Worm (Caenorhabditis elegans) whole organism, mixed stage, embryonic: ENCODE results near the gene F45G2.7.
A peak's percentile ranks its signal among the peaks of the same experiment; 100 is the strongest.

Experiments used
- M03D4.4 ChIP-seq: sonication (generic microtip); optimal IDR thresholded peaks from 2 replicates; lab custom pipeline; 2017; ENCODE audit warnings: mild to moderate bottlenecking, missing genetic modification characterization, missing compliant biosample characterization
- bed-3 ChIP-seq: fragments of 200-800 bp; sonication (Bioruptor generic); optimal IDR thresholded peaks from 3 replicates; lab custom pipeline; 2018; ENCODE audit warnings: mild to moderate bottlenecking, missing genetic modification characterization, moderate library complexity, missing compliant biosample characterization
- blmp-1 ChIP-seq: fragments of 150-350 bp; optimal IDR thresholded peaks from 2 replicates; lab custom pipeline; 2014; ENCODE audit warnings: missing biosample characterization, missing genetic modification characterization
- ceh-39 ChIP-seq: fragments of 150-350 bp; optimal IDR thresholded peaks from 2 replicates; lab custom pipeline; 2014; ENCODE audit warnings: missing biosample characterization, missing genetic modification characterization
- ceh-43 ChIP-seq: fragments of 200-800 bp; sonication (Bioruptor generic); optimal IDR thresholded peaks from 2 replicates; lab custom pipeline; 2018; ENCODE audit warnings: mild to moderate bottlenecking, missing genetic modification characterization, moderate library complexity, missing compliant biosample characterization
- ceh-83 ChIP-seq: fragments of 200-800 bp; sonication (Bioruptor generic); optimal IDR thresholded peaks from 2 replicates; lab custom pipeline; 2018; ENCODE audit warnings: mild to moderate bottlenecking, missing genetic modification characterization, missing compliant biosample characterization
- ces-1 ChIP-seq: fragments of 150-350 bp; optimal IDR thresholded peaks from 2 replicates; lab custom pipeline; 2014; ENCODE audit warnings: missing biosample characterization, missing genetic modification reagents, missing genetic modification characterization
- cnd-1 ChIP-seq: fragments of 200-800 bp; sonication (Bioruptor generic); optimal IDR thresholded peaks from 2 replicates; lab custom pipeline; 2018; ENCODE audit warnings: mild to moderate bottlenecking, missing genetic modification characterization, missing compliant biosample characterization
- drap-1 ChIP-seq: fragments of 200-800 bp; sonication (Bioruptor generic); optimal IDR thresholded peaks from 3 replicates; lab custom pipeline; 2018; ENCODE audit warnings: mild to moderate bottlenecking, missing genetic modification characterization, missing compliant biosample characterization
- elt-1 ChIP-seq: sonication (generic microtip); optimal IDR thresholded peaks from 2 replicates; lab custom pipeline; 2017; ENCODE audit warnings: missing genetic modification characterization, mild to moderate bottlenecking, missing compliant biosample characterization, antibody characterized with exemption, moderate library complexity, borderline replicate concordance; ENCODE audit not compliant: insufficient read depth
- elt-3 ChIP-seq: fragments of 150-350 bp; optimal IDR thresholded peaks from 2 replicates; lab custom pipeline; 2014; ENCODE audit warnings: missing biosample characterization, missing genetic modification characterization
- flh-1 ChIP-seq: fragments of 200-800 bp; sonication (Bioruptor generic); optimal IDR thresholded peaks from 2 replicates; lab custom pipeline; 2018; ENCODE audit warnings: mild to moderate bottlenecking, missing genetic modification characterization, moderate library complexity, missing compliant biosample characterization
- ham-2 ChIP-seq: fragments of 200-800 bp; sonication (Bioruptor generic); optimal IDR thresholded peaks from 2 replicates; lab custom pipeline; 2018; ENCODE audit warnings: mild to moderate bottlenecking, missing genetic modification characterization, missing compliant biosample characterization
- hlh-1 ChIP-seq: fragments of 150-350 bp; optimal IDR thresholded peaks from 2 replicates; lab custom pipeline; 2014; ENCODE audit warnings: missing biosample characterization, missing genetic modification reagents, missing genetic modification characterization
- lin-13 ChIP-seq: fragments of 150-350 bp; optimal IDR thresholded peaks from 2 replicates; lab custom pipeline; 2014; ENCODE audit warnings: missing biosample characterization, missing genetic modification characterization
- lin-32 ChIP-seq: fragments of 200-800 bp; sonication (Bioruptor generic); optimal IDR thresholded peaks from 2 replicates; lab custom pipeline; 2018; ENCODE audit warnings: mild to moderate bottlenecking, missing genetic modification characterization, missing compliant biosample characterization
- lsy-2 ChIP-seq: fragments of 150-350 bp; optimal IDR thresholded peaks from 2 replicates; lab custom pipeline; 2014; ENCODE audit warnings: missing biosample characterization, missing genetic modification characterization
- mab-5 ChIP-seq: fragments of 150-350 bp; optimal IDR thresholded peaks from 2 replicates; lab custom pipeline; 2014; ENCODE audit warnings: missing biosample characterization, missing genetic modification characterization
- mep-1 ChIP-seq: fragments of 150-350 bp; optimal IDR thresholded peaks from 2 replicates; lab custom pipeline; 2017; ENCODE audit warnings: missing biosample characterization, missing genetic modification reagents, missing genetic modification characterization, inconsistent platforms
- mls-2 ChIP-seq: sonication (generic microtip); optimal IDR thresholded peaks from 2 replicates; lab custom pipeline; 2016; ENCODE audit warnings: mild to moderate bottlenecking, missing genetic modification characterization, moderate library complexity, missing compliant biosample characterization
- nhr-12 ChIP-seq: fragments of 150-350 bp; optimal IDR thresholded peaks from 2 replicates; lab custom pipeline; 2014; ENCODE audit warnings: missing biosample characterization, missing genetic modification characterization
- nhr-2 ChIP-seq: fragments of 150-350 bp; optimal IDR thresholded peaks from 2 replicates; lab custom pipeline; 2014; ENCODE audit warnings: missing biosample characterization, missing genetic modification characterization
- nhr-237 ChIP-seq: fragments of 150-350 bp; optimal IDR thresholded peaks from 2 replicates; lab custom pipeline; 2014; ENCODE audit warnings: missing biosample characterization, missing genetic modification characterization
- nhr-28 ChIP-seq: fragments of 150-350 bp; optimal IDR thresholded peaks from 2 replicates; lab custom pipeline; 2014; ENCODE audit warnings: missing biosample characterization, missing genetic modification characterization
- nhr-76 ChIP-seq: sonication (generic microtip); optimal IDR thresholded peaks from 2 replicates; lab custom pipeline; 2017; ENCODE audit warnings: missing biosample characterization, missing genetic modification characterization
- pha-4 ChIP-seq: fragments of 150-350 bp; optimal IDR thresholded peaks from 2 replicates; lab custom pipeline; 2018; ENCODE audit warnings: missing biosample characterization, missing genetic modification reagents, missing genetic modification characterization
- sem-2 ChIP-seq: fragments of 200-800 bp; sonication (Bioruptor generic); optimal IDR thresholded peaks from 2 replicates; lab custom pipeline; 2018; ENCODE audit warnings: mild to moderate bottlenecking, missing genetic modification characterization, missing compliant biosample characterization
- snpc-4 ChIP-seq: fragments of 150-350 bp; optimal IDR thresholded peaks from 2 replicates; lab custom pipeline; 2014; ENCODE audit warnings: missing biosample characterization, missing genetic modification characterization
- sptf-1 ChIP-seq: sonication (generic microtip); optimal IDR thresholded peaks from 2 replicates; lab custom pipeline; 2017; ENCODE audit warnings: mild to moderate bottlenecking, missing genetic modification characterization, moderate library complexity, missing compliant biosample characterization
- tbx-8 ChIP-seq: fragments of 200-800 bp; sonication (Bioruptor generic); optimal IDR thresholded peaks from 2 replicates; lab custom pipeline; 2018; ENCODE audit warnings: mild to moderate bottlenecking, missing genetic modification characterization, moderate library complexity, missing compliant biosample characterization
- unc-120 ChIP-seq: sonication (generic microtip); optimal IDR thresholded peaks from 2 replicates; lab custom pipeline; 2017; ENCODE audit warnings: missing genetic modification characterization, missing compliant biosample characterization; ENCODE audit not compliant: poor library complexity, severe bottlenecking
- unc-39 ChIP-seq: fragments of 150-350 bp; optimal IDR thresholded peaks from 2 replicates; lab custom pipeline; 2014; ENCODE audit warnings: missing biosample characterization, missing genetic modification characterization
- unc-62 ChIP-seq: fragments of 150-350 bp; optimal IDR thresholded peaks from 2 replicates; lab custom pipeline; 2014; ENCODE audit warnings: missing biosample characterization, missing genetic modification reagents, missing genetic modification characterization
- zip-8 ChIP-seq: fragments of 150-350 bp; optimal IDR thresholded peaks from 2 replicates; lab custom pipeline; 2014; ENCODE audit warnings: missing biosample characterization, missing genetic modification characterization
- ztf-11 ChIP-seq: fragments of 150-350 bp; optimal IDR thresholded peaks from 2 replicates; lab custom pipeline; 2014; ENCODE audit warnings: missing biosample characterization, missing genetic modification characterization

F45G2.7 gene

DNA sequence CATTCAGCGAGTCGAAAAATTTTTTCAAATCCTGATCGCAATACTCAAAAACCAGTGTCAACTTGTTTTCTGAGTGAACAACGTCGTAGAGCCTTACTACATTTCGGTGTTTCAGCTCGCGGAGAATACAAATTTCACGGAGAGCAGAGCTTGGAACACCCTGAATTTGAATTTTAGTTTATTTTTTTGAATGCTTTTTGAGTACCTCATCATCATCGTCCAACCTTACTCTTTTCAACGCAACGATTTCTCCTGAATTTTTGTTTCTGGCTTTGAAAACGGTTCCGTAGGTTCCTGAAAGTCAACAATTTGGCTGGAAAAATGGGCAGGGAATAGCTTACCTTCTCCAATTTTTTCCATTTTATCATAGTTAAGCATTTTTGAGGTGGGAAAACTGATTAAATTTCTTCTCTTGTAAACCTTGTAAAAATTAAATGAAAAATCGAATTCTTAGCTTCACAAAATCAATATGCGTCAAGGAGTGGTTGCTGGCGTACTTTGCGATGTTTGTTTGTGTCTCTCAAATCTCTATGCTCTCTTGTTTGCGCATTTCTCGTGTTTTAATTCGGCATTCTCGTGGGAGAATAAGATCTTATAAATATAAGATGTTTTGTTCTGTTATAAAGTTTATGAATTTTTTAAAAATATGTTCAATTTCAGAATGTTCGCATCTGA is 31.8 kb upstream of the F45G2.7 start, which contains the start of gene cdk-5:
cdk-5 (minus strand) TSS at position 425 of the 675 bp plus-strand sequence.
- TF ChIP-seq ham-2 (GFP tag; lab: Kevin White, UChicago) = no peak
- TF ChIP-seq ceh-39 = peak; percentile 61
- TF ChIP-seq lin-13 (tag; lab: Kevin White, UChicago) = peak; percentile 72
- TF ChIP-seq unc-62 (GFP tag; lab: Kevin White, UChicago) = peak; percentile 20
- no peak for TF ChIP-seq flh-1 (GFP tag; lab: Kevin White, UChicago)
- peak; percentile 8 for TF ChIP-seq hlh-1 (tag; lab: Kevin White, UChicago)
- no peak for TF ChIP-seq unc-120 (tag; lab: Kevin White, UChicago)
- no peak for TF ChIP-seq elt-3 (tag; lab: Kevin White, UChicago)
- TF ChIP-seq mls-2 (tag; lab: Kevin White, UChicago) = no peak
- no peak for TF ChIP-seq blmp-1
- no peak for TF ChIP-seq elt-1 (tag; lab: Kevin White, UChicago)
- no peak for TF ChIP-seq nhr-12 (tag; lab: Kevin White, UChicago)
- peak; percentile 76 for TF ChIP-seq nhr-237
- no peak for TF ChIP-seq lin-32 (GFP tag; lab: Kevin White, UChicago)
- peak; percentile 97 for TF ChIP-seq ces-1
- TF ChIP-seq sptf-1 (tag; lab: Kevin White, UChicago) = peak; percentile 39
- peak; percentile 86 for TF ChIP-seq lsy-2 (tag; lab: Kevin White, UChicago)
- TF ChIP-seq nhr-2 (tag; lab: Kevin White, UChicago) = peak; percentile 38
- TF ChIP-seq mep-1 = peak; percentile 76
- TF ChIP-seq pha-4 (tag; lab: Kevin White, UChicago) = peak; percentile 95
- peak; percentile 1 for TF ChIP-seq drap-1
- no peak for TF ChIP-seq bed-3 (GFP tag; lab: Kevin White, UChicago)
- TF ChIP-seq, all 35 proteins: peak for 12

DNA sequence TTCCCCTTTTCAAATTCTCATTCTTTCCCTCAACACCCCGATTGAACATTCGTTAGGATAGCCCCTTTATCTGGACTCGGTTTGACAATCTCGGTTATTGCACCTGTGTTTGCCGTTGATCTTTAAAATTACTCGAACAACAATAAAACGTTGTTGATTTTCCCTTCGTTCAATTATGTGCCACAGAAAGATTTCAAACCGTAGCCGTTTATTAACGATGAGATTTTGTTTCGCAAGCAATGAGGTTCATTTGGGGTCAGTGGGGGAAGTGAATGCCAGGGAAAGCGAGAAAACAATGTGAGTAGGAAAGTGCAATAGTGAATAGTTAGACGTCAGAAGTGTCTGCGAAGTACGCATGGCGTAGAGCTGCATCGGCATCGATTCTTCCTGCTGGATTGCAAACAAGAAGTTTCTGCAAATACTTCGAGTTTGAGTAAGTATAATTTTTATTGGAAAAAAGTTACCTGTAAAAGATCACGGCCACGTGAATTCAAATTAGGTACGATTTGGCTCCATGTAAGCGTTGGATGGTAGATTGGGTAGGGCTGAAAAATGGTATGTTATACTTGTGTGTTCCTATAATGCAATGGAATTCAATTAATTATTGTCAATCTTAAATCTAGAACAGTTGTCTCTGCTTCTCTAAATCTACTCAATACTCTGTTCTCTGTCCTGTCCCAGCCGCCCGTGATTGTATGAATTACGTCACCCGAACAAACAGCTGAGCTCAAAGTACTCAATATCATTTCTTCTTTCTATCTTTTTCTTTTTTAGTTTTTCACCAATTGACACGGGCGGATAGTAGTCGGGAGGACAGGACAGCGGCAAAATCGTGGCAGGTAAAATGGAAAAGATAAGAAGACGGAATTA is 30.4 kb upstream of the F45G2.7 start, which contains the start of gene kel-3:
kel-3 (plus strand) TSS at position 328 of the 870 bp plus-strand sequence.
- no peak for TF ChIP-seq unc-120 (tag; lab: Kevin White, UChicago)
- peak; percentile 45 for TF ChIP-seq hlh-1 (tag; lab: Kevin White, UChicago)
- TF ChIP-seq sptf-1 (tag; lab: Kevin White, UChicago) = peak; percentile 1
- no peak for TF ChIP-seq nhr-237
- TF ChIP-seq zip-8 (tag; lab: Kevin White, UChicago) = no peak
- TF ChIP-seq unc-62 (GFP tag; lab: Kevin White, UChicago) = peak; percentile 54
- TF ChIP-seq cnd-1 = no peak
- TF ChIP-seq nhr-2 (tag; lab: Kevin White, UChicago) = no peak
- no peak for TF ChIP-seq drap-1
- TF ChIP-seq mab-5 = no peak
- TF ChIP-seq lsy-2 (tag; lab: Kevin White, UChicago) = peak; percentile 8
- TF ChIP-seq, all 35 proteins: peak for 4

DNA sequence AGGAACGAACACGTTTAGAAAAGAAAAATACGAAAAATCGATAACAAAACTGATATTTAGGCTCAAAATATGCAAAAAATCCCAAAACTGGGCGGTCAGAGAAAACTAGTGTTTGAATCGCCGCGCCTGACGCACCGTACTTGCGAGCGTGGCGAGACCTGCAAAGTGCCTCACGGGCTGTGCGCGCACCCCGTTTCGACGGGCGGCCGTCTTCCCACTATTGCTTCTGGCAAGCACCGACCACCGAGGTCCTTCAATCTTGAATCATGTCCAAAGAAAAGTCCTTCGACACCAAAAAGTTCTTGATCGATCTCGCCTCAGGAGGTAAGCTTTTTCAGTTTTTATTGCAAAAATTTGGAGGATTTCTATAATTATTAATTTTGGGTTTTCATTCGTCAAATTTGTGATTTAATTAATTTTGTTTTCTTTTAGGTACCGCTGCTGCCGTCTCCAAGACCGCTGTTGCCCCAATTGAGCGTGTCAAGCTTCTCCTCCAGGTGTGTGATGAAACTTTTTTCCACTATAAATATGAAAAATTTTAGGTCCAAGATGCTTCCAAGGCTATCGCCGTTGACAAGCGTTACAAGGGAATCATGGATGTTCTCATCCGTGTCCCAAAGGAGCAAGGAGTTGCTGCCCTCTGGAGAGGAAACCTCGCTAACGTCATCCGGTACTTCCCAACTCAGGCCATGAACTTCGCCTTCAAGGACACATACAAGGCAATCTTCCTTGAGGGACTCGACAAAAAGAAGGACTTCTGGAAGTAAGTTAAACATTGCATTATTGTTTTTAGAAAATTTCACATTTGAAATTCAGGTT is 28.9 kb upstream of the F45G2.7 start, which contains the start of gene ant-1.1:
ant-1.1 (plus strand) TSS at position 199 of the 819 bp plus-strand sequence.
- no peak for TF ChIP-seq mab-5
- no peak for TF ChIP-seq snpc-4
- peak; percentile 21 for TF ChIP-seq cnd-1
- TF ChIP-seq sptf-1 (tag; lab: Kevin White, UChicago) = peak; percentile 82
- TF ChIP-seq nhr-2 (tag; lab: Kevin White, UChicago) = peak; percentile 38
- no peak for TF ChIP-seq unc-39
- TF ChIP-seq unc-62 (GFP tag; lab: Kevin White, UChicago) = no peak
- TF ChIP-seq tbx-8 = no peak
- peak; percentile 49 for TF ChIP-seq hlh-1 (tag; lab: Kevin White, UChicago)
- TF ChIP-seq sem-2 = no peak
- no peak for TF ChIP-seq nhr-12 (tag; lab: Kevin White, UChicago)
- no peak for TF ChIP-seq ztf-11 (tag; lab: Kevin White, UChicago)
- TF ChIP-seq ham-2 (GFP tag; lab: Kevin White, UChicago) = peak; percentile 6
- TF ChIP-seq nhr-76 = no peak
- TF ChIP-seq drap-1 = peak; percentile 56
- peak; percentile 83 for TF ChIP-seq mep-1
- peak; percentile 54 for TF ChIP-seq ceh-39
- peak; percentile 99 for TF ChIP-seq lsy-2 (tag; lab: Kevin White, UChicago)
- TF ChIP-seq bed-3 (GFP tag; lab: Kevin White, UChicago) = peak; percentile 18
- no peak for TF ChIP-seq elt-1 (tag; lab: Kevin White, UChicago)
- TF ChIP-seq pha-4 (tag; lab: Kevin White, UChicago) = peak; percentile 91
- TF ChIP-seq elt-3 (tag; lab: Kevin White, UChicago) = no peak
- peak; percentile 86 for TF ChIP-seq unc-120 (tag; lab: Kevin White, UChicago)
- peak; percentile 65 for TF ChIP-seq ceh-83
- TF ChIP-seq flh-1 (GFP tag; lab: Kevin White, UChicago) = no peak
- TF ChIP-seq mls-2 (tag; lab: Kevin White, UChicago) = peak; percentile 74
- TF ChIP-seq M03D4.4 (tag; lab: Kevin White, UChicago) = peak; percentile 50
- peak; percentile 37 for TF ChIP-seq ceh-43 (GFP tag; lab: Kevin White, UChicago)
- peak; percentile 42 for TF ChIP-seq ces-1
- TF ChIP-seq nhr-28 (tag; lab: Kevin White, UChicago) = no peak
- peak; percentile 16 for TF ChIP-seq lin-32 (GFP tag; lab: Kevin White, UChicago)
- peak; percentile 94 for TF ChIP-seq nhr-237
- no peak for TF ChIP-seq zip-8 (tag; lab: Kevin White, UChicago)
- TF ChIP-seq blmp-1 = no peak
- peak; percentile 90 for TF ChIP-seq lin-13 (tag; lab: Kevin White, UChicago)
